Fruit fly (Drosophila melanogaster): ENCODE data around the gene Hers.

- TF ChIP-seq h (GFP tag; optimal IDR thresholded peaks at IDR 0.05) (no peak), pan (optimal IDR thresholded peaks at IDR 0.05) (no peak), dmrt93B (GFP tag; optimal IDR thresholded peaks at IDR 0.05) (no peak), Jra (GFP tag; optimal IDR thresholded peaks at IDR 0.05) (no peak), rgr (GFP tag; optimal IDR thresholded peaks at IDR 0.05) (no peak), Dif (GFP tag; optimal IDR thresholded peaks at IDR 0.05; ENCODE audit: partially characterized antibody) (peak; percentile 26), usp (GFP tag; optimal IDR thresholded peaks at IDR 0.05) (no peak), GATAd (GFP tag; optimal IDR thresholded peaks at IDR 0.05) (no peak), Mio (GFP tag; optimal IDR thresholded peaks at IDR 0.05) (no peak)
Measured at dm6 chrX:19866145-19866972, at the start of gene Hers.
